Fruit fly (Drosophila melanogaster): ENCODE measurements around the gene Adi1.

The Adi1 gene

DNA sequence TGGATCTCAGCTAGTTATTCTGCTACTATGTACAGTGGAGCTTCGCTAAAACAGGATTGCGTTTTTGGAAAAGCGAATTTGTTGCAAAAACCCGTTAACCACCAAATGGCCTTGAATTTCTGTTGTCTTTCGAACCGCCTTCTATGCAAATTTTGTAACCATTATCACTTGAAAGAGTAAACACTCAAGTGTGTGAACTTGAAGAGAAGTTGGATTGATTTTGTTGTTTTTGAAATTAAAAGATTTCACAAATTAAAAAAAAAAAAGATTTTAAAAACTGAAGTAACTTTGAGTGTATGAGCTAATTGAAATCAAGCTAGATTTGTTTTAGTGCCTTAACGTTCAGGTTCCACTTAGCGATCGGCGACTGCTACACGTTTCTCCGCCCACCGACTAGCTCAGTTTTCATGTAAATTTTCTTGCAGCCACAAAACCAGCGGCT, 20.7 kb downstream of the Adi1 start (continued):
- TF ChIP-seq CG9932 (GFP tag; IDR thresholded peaks at IDR 0.05) (peak; percentile 38), CG11093 (GFP tag; IDR thresholded peaks at IDR 0.05) (0 out of 3 replicates have a peak, but pooled peaks have one; percentile 61), crc (GFP tag; optimal IDR thresholded peaks at IDR 0.05) (no peak), CG6272 (GFP tag; IDR thresholded peaks at IDR 0.05) (peak; percentile 27; the same call in 1 of the 2 replicates), Hsf (GFP tag; optimal IDR thresholded peaks at IDR 0.05) (peak; percentile 53), MTF-1 (GFP tag; optimal IDR thresholded peaks at IDR 0.05; ENCODE audit: borderline replicate concordance) (peak; percentile 52), HLH3B (GFP tag; IDR thresholded peaks at IDR 0.05) (peak; percentile 60), phol (tag; optimal IDR thresholded peaks at IDR 0.05) (peak; percentile 81), CG2889 (GFP tag; IDR thresholded peaks at IDR 0.05) (no peak), Elba2 (GFP tag; optimal IDR thresholded peaks at IDR 0.05) (no peak), emc (GFP tag; optimal IDR thresholded peaks at IDR 0.05) (peak; percentile 30), Sin3A (optimal IDR thresholded peaks at IDR 0.05) (no peak), CG10209 (GFP tag; optimal IDR thresholded peaks at IDR 0.05) (peak; percentile 64), Med (GFP tag) (peak; percentile 97), CG10147 (GFP tag; optimal IDR thresholded peaks at IDR 0.05) (peak; percentile 54), Doc3 (GFP tag; IDR thresholded peaks at IDR 0.05; ENCODE audit: partially characterized antibody) (no peak), tna (GFP tag; IDR thresholded peaks at IDR 0.05; ENCODE audit: partially characterized antibody) (no peak), sna (GFP tag; IDR thresholded peaks at IDR 0.05; ENCODE audit: partially characterized antibody) (0 out of 2 replicates have a peak, but pooled peaks have one; percentile 15), pfk (GFP tag; optimal IDR thresholded peaks at IDR 0.05) (no peak), CG16863 (GFP tag; optimal IDR thresholded peaks at IDR 0.05) (peak; percentile 12), sisA (GFP tag; IDR thresholded peaks at IDR 0.05) (peak; percentile 80), en (GFP tag; optimal IDR thresholded peaks at IDR 0.05) (peak; percentile 36), CG9817 (tag; optimal IDR thresholded peaks at IDR 0.05) (peak; percentile 65), jigr1 (GFP tag; IDR thresholded peaks at IDR 0.05) (peak; percentile 51; the same call in 1 of the 3 replicates), Max (GFP tag; optimal IDR thresholded peaks at IDR 0.05) (no peak), gcm2 (GFP tag; optimal IDR thresholded peaks at IDR 0.05) (no peak), CG7556 (GFP tag; optimal IDR thresholded peaks at IDR 0.05) (peak; percentile 79), CG15479 (GFP tag; optimal IDR thresholded peaks at IDR 0.05) (no peak), CG4360 (GFP tag; IDR thresholded peaks at IDR 0.05) (no peak), abd-A (tag; optimal IDR thresholded peaks at IDR 0.05) (no peak), CG14710 (tag; optimal IDR thresholded peaks at IDR 0.05) (peak; percentile 43), dmrt99B (tag; optimal IDR thresholded peaks at IDR 0.05) (peak; percentile 86), fu2 (GFP tag; optimal IDR thresholded peaks at IDR 0.05) (no peak), tap (tag; optimal IDR thresholded peaks at IDR 0.05) (no peak), twi (tag; optimal IDR thresholded peaks at IDR 0.05) (no peak), CG1233 (GFP tag; optimal IDR thresholded peaks at IDR 0.05) (peak; percentile 58), CG16815 (GFP tag; optimal IDR thresholded peaks at IDR 0.05) (peak; percentile 35), insv (GFP tag; optimal IDR thresholded peaks at IDR 0.05) (no peak), Dfd (GFP tag; optimal IDR thresholded peaks at IDR 0.05) (no peak), chn (GFP tag; optimal IDR thresholded peaks at IDR 0.05) (peak; percentile 42), CG43689 (GFP tag; IDR thresholded peaks at IDR 0.05) (0 out of 2 replicates have a peak, but pooled peaks have one; percentile 26), sens (GFP tag) (peak; percentile 93), CG15514 (GFP tag; optimal IDR thresholded peaks at IDR 0.05) (peak; percentile 52), sim (GFP tag; IDR thresholded peaks at IDR 0.05) (no peak), CG1792 (GFP tag; optimal IDR thresholded peaks at IDR 0.05) (peak; percentile 22), Ssrp (tag; optimal IDR thresholded peaks at IDR 0.05) (peak; percentile 59), MESR4 (GFP tag; optimal IDR thresholded peaks at IDR 0.05) (no peak), Hr78 (GFP tag; optimal IDR thresholded peaks at IDR 0.05) (peak in 1 of 2 experiments; percentile 19), Fer1 (GFP tag; optimal IDR thresholded peaks at IDR 0.05) (peak; percentile 61), CG6654 (GFP tag; optimal IDR thresholded peaks at IDR 0.05) (peak; percentile 58)
